Fruit fly (Drosophila melanogaster): ENCODE results near the gene Gr10a.
A peak's percentile ranks its signal among the peaks of the same experiment; 100 is the strongest.

The Gr10a gene

DNA sequence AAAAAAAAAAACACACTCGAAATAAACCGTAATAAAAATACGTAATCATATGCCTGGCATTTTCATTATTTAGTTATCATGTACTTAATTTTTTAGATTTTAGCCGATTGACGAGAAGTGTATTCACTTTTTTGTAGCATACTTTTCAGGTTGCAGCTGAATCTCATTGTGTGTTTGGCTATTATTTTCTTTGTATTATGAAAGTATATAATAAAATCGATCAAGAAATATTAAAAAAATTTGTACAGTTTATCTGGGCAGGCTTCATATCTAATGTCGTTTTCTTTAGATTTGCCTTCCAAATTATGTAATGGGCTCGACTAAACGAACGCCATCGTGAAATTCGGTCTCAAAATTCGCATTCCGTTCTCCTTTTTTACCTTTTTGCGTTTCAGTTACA is 7.6 kb downstream of the Gr10a start, which contains the start of gene CG15196:
Gene CG15196 (plus strand): TSS at position 301 of the 400 bp plus-strand sequence.
- TF ChIP-seq Atf3 (GFP tag; optimal IDR thresholded peaks at IDR 0.05) (no peak), Dfd (GFP tag; optimal IDR thresholded peaks at IDR 0.05) (no peak)

DNA sequence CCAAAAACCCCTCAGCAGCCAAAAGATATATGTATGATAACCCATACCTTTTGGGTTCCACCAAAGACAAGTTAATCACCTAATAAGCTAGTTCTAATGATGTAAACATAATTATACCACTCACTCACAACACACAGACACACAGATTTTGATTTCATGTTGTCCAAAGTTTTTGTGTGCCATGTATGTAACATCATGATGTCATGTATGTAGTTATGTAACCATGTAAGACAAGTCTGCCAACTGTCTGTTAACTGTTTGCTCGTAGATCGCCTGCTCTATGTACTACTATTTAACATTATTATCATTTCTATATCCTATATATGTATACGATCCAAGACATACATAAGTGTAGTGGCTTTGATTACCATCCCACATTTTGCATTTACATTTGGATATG is 13.0 kb downstream of the Gr10a start:
- TF ChIP-seq CG6654 (GFP tag; optimal IDR thresholded peaks at IDR 0.05) (no peak), Asciz (GFP tag; optimal IDR thresholded peaks at IDR 0.05) (no peak), sisA (GFP tag; IDR thresholded peaks at IDR 0.05) (no peak), CG15514 (GFP tag; optimal IDR thresholded peaks at IDR 0.05) (no peak), sens (GFP tag) (peak; percentile 43), CG10431 (GFP tag; optimal IDR thresholded peaks at IDR 0.05) (peak; percentile 94)

DNA sequence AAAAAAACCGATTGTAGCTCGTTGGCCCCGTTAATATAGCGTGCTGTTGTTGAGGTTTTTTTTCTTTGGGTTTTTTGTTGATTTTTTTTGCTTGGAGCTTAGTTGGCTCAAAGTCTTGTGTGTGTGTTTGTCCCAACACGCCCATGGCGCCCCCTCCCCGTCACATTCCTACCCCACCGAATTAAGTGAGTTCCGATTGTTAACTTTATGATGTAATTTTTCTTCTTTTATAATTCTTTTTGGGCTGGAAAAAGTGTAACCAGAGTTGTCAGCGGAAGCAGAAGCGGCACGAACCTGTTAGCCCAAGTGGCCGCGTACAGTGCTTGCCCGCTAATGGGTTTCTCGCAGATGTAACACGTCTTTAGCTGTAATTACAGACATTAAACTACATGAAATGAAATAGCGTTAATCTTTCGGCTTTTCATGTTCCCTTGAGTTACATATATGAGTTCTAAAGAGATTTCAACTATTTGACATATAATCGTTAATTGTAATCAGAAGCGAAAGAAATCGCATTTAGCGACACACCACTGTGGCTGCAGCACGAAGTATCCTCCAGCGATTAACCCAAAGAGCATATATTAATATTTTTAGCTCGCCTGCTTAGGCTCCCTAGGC is 24.1 kb downstream of the Gr10a start:
- TF ChIP-seq hkb (optimal IDR thresholded peaks at IDR 0.05) (no peak), hkb (GFP tag; IDR thresholded peaks at IDR 0.05) (no peak), sima (GFP tag; optimal IDR thresholded peaks at IDR 0.05) (no peak), CG12236 (GFP tag; optimal IDR thresholded peaks at IDR 0.05) (no peak), ham (GFP tag; IDR thresholded peaks at IDR 0.05) (no peak), ap (GFP tag; IDR thresholded peaks at IDR 0.05) (no peak), CG11560 (tag; IDR thresholded peaks at IDR 0.05) (no peak), ind (GFP tag; optimal IDR thresholded peaks at IDR 0.05) (no peak), CG10147 (GFP tag; optimal IDR thresholded peaks at IDR 0.05) (no peak), CG4617 (GFP tag; optimal IDR thresholded peaks at IDR 0.05; ENCODE audit: borderline replicate concordance) (no peak), az2 (GFP tag; optimal IDR thresholded peaks at IDR 0.05) (no peak), tna (GFP tag; IDR thresholded peaks at IDR 0.05; ENCODE audit: partially characterized antibody) (no peak), CG2129 (GFP tag; IDR thresholded peaks at IDR 0.05; ENCODE audit: partially characterized antibody) (no peak), ab (GFP tag; optimal IDR thresholded peaks at IDR 0.05) (no peak), da (GFP tag; optimal IDR thresholded peaks at IDR 0.05) (no peak), CG17568 (GFP tag; optimal IDR thresholded peaks at IDR 0.05) (no peak), CG5953 (GFP tag; IDR thresholded peaks at IDR 0.05) (no peak), mam (GFP tag; optimal IDR thresholded peaks at IDR 0.05) (no peak), gfzf (GFP tag; optimal IDR thresholded peaks at IDR 0.05) (no peak), chn (GFP tag; optimal IDR thresholded peaks at IDR 0.05) (no peak), dmrt99B (tag; optimal IDR thresholded peaks at IDR 0.05) (no peak), stwl (tag; optimal IDR thresholded peaks at IDR 0.05) (no peak), CG7556 (GFP tag; optimal IDR thresholded peaks at IDR 0.05) (no peak), CG15696 (tag; optimal IDR thresholded peaks at IDR 0.05) (no peak), cg (GFP tag; optimal IDR thresholded peaks at IDR 0.05) (no peak), CG7372 (GFP tag; IDR thresholded peaks at IDR 0.05) (no peak), sqz (GFP tag; optimal IDR thresholded peaks at IDR 0.05) (peak; percentile 90), CG9876 (GFP tag; optimal IDR thresholded peaks at IDR 0.05) (no peak), CG12659 (GFP tag; optimal IDR thresholded peaks at IDR 0.05) (peak; percentile 22), CG6175 (GFP tag; IDR thresholded peaks at IDR 0.05) (no peak), CG2116 (GFP tag; optimal IDR thresholded peaks at IDR 0.05) (no peak), CG18262 (tag; optimal IDR thresholded peaks at IDR 0.05) (no peak), en (GFP tag; optimal IDR thresholded peaks at IDR 0.05) (no peak), bsh (GFP tag; optimal IDR thresholded peaks at IDR 0.05) (no peak), CG15073 (GFP tag; optimal IDR thresholded peaks at IDR 0.05) (no peak), CG14050 (GFP tag; IDR thresholded peaks at IDR 0.05) (no peak), crol (GFP tag; IDR thresholded peaks at IDR 0.05) (peak; percentile 48; the same call in 1 of the 2 replicates), ssp (GFP tag; IDR thresholded peaks at IDR 0.05) (no peak), nau (GFP tag; optimal IDR thresholded peaks at IDR 0.05) (no peak), esg (GFP tag; conservative IDR thresholded peaks at IDR 0.05) (no peak; the same call in 1 of the 2 replicates)
